Fruit fly (Drosophila melanogaster) whole organism, prepupa: Measurements from ENCODE around the gene CG10428.

Experiments
- Blimp-1 ChIP-seq: fragments of 200-800 bp; sonication (Bioruptor generic); optimal IDR thresholded peaks from 3 replicates; lab custom pipeline; 2017; ENCODE audit warnings: missing biosample characterization, missing genetic modification characterization, mild to moderate bottlenecking, moderate library complexity, missing genetic modification reagents
- CG10631 ChIP-seq: fragments of 200-800 bp; sonication (Bioruptor generic); optimal IDR thresholded peaks from 2 replicates; lab custom pipeline; 2016; ENCODE audit warnings: missing biosample characterization, missing genetic modification characterization
- CG10669 ChIP-seq: fragments of 200-800 bp; sonication (Bioruptor generic); optimal IDR thresholded peaks from 3 replicates; lab custom pipeline; 2018; ENCODE audit warnings: missing biosample characterization, mild to moderate bottlenecking, missing genetic modification characterization, moderate library complexity
- CG11294 ChIP-seq: fragments of 200-800 bp; sonication (Bioruptor generic); IDR thresholded peaks from 2 replicates; pipeline ENCODE4 v1.3.6; 2022; ENCODE audit warnings: missing biosample characterization, missing genetic modification characterization
- CG11762 ChIP-seq: fragments of 200-800 bp; sonication (Bioruptor generic); optimal IDR thresholded peaks from 3 replicates; lab custom pipeline; 2016; ENCODE audit warnings: missing biosample characterization, missing genetic modification characterization; ENCODE audit not compliant: insufficient read depth
- CG11902 ChIP-seq: fragments of 200-800 bp; sonication (Bioruptor generic); optimal IDR thresholded peaks from 3 replicates; lab custom pipeline; 2016; ENCODE audit warnings: missing biosample characterization, missing genetic modification characterization
- CG15336 ChIP-seq: fragments of 200-800 bp; sonication (Bioruptor generic); IDR thresholded peaks from 2 replicates; pipeline ENCODE4 v1.3.6; 2022; ENCODE audit warnings: missing biosample characterization, missing genetic modification characterization
- CG31627 ChIP-seq: fragments of 200-800 bp; sonication (Bioruptor generic); optimal IDR thresholded peaks from 3 replicates; lab custom pipeline; 2016; ENCODE audit warnings: missing biosample characterization, missing genetic modification characterization
- CG32006 ChIP-seq: fragments of 200-800 bp; sonication (Bioruptor generic); optimal IDR thresholded peaks from 3 replicates; lab custom pipeline; 2017; ENCODE audit warnings: missing biosample characterization, mild to moderate bottlenecking, missing genetic modification characterization
- CG34406 ChIP-seq: fragments of 200-800 bp; sonication (Bioruptor generic); optimal IDR thresholded peaks from 3 replicates; lab custom pipeline; 2016; ENCODE audit warnings: missing biosample characterization, missing genetic modification characterization
- CG3919 ChIP-seq: fragments of 200-800 bp; sonication (Bioruptor generic); optimal IDR thresholded peaks from 3 replicates; lab custom pipeline; 2016; ENCODE audit warnings: missing biosample characterization, missing genetic modification characterization
- CG6276 ChIP-seq: fragments of 200-800 bp; sonication (Bioruptor generic); optimal IDR thresholded peaks from 2 replicates; lab custom pipeline; 2017; ENCODE audit warnings: missing biosample characterization, mild to moderate bottlenecking, missing genetic modification characterization
- CG6792 ChIP-seq: fragments of 200-800 bp; sonication (Bioruptor generic); optimal IDR thresholded peaks from 3 replicates; lab custom pipeline; 2016; ENCODE audit warnings: missing biosample characterization, missing genetic modification characterization
- CG7368 ChIP-seq: fragments of 200-800 bp; sonication (Bioruptor generic); optimal IDR thresholded peaks from 3 replicates; lab custom pipeline; 2016; ENCODE audit warnings: missing biosample characterization, missing genetic modification characterization
- CG8119 ChIP-seq: fragments of 200-800 bp; sonication (Bioruptor generic); IDR thresholded peaks from 3 replicates; pipeline ENCODE4 v1.3.6; 2022; ENCODE audit warnings: missing biosample characterization, missing genetic modification characterization
- CG8632 ChIP-seq: fragments of 200-800 bp; sonication (Bioruptor generic); optimal IDR thresholded peaks from 3 replicates; lab custom pipeline; 2016; ENCODE audit warnings: missing biosample characterization, missing genetic modification characterization
- Eip78C ChIP-seq: fragments of 200-800 bp; sonication (Bioruptor generic); peaks from one replicate; lab custom pipeline; 2016; ENCODE audit warnings: missing biosample characterization, missing genetic modification characterization
- Eip93F ChIP-seq: fragments of 200-800 bp; sonication (Bioruptor generic); optimal IDR thresholded peaks from 2 replicates; lab custom pipeline; 2016; ENCODE audit warnings: missing biosample characterization, mild to moderate bottlenecking, missing genetic modification characterization
- Hr4 ChIP-seq: fragments of 200-800 bp; sonication (Bioruptor generic); optimal IDR thresholded peaks from 3 replicates; lab custom pipeline; 2016; ENCODE audit warnings: missing biosample characterization, missing genetic modification characterization
- Sox102F ChIP-seq: fragments of 200-800 bp; sonication (Bioruptor generic); optimal IDR thresholded peaks from 2 replicates; lab custom pipeline; 2016; ENCODE audit warnings: missing biosample characterization, mild to moderate bottlenecking, missing genetic modification characterization
- achi ChIP-seq: fragments of 200-800 bp; sonication (Bioruptor generic); optimal IDR thresholded peaks from 3 replicates; lab custom pipeline; 2016; ENCODE audit warnings: missing biosample characterization, missing genetic modification characterization
- acj6 ChIP-seq: fragments of 200-800 bp; sonication (Bioruptor generic); optimal IDR thresholded peaks from 3 replicates; lab custom pipeline; 2016; ENCODE audit warnings: missing biosample characterization, missing genetic modification characterization
- dac ChIP-seq: fragments of 200-800 bp; sonication (Bioruptor generic); optimal IDR thresholded peaks from 2 replicates; lab custom pipeline; 2017; ENCODE audit warnings: missing biosample characterization, mild to moderate bottlenecking, missing genetic modification characterization
- dsx ChIP-seq: fragments of 200-800 bp; optimal IDR thresholded peaks from 3 replicates; lab custom pipeline; 2019; ENCODE audit warnings: missing biosample characterization, mild to moderate bottlenecking, missing genetic modification characterization, moderate library complexity; ENCODE audit not compliant: poor library complexity, severe bottlenecking
- eg ChIP-seq: fragments of 200-800 bp; sonication (Bioruptor generic); IDR thresholded peaks from 3 replicates; pipeline ENCODE4 v1.3.6; 2022; ENCODE audit warnings: missing biosample characterization, missing genetic modification characterization
- esn ChIP-seq: fragments of 200-800 bp; sonication (Bioruptor generic); optimal IDR thresholded peaks from 2 replicates; lab custom pipeline; 2016; ENCODE audit warnings: missing biosample characterization, mild to moderate bottlenecking, missing genetic modification characterization, moderate library complexity
- fd59A ChIP-seq: fragments of 200-800 bp; sonication (Bioruptor generic); optimal IDR thresholded peaks from 2 replicates; lab custom pipeline; 2017; ENCODE audit warnings: missing biosample characterization, mild to moderate bottlenecking, missing genetic modification characterization, missing genetic modification reagents
- fkh ChIP-seq: fragments of 200-800 bp; sonication (Bioruptor generic); optimal IDR thresholded peaks from 3 replicates; lab custom pipeline; 2017; ENCODE audit warnings: missing biosample characterization, mild to moderate bottlenecking, missing genetic modification characterization, moderate library complexity
- lz ChIP-seq: fragments of 200-800 bp; sonication (Bioruptor generic); optimal IDR thresholded peaks from 3 replicates; lab custom pipeline; 2016; ENCODE audit warnings: missing biosample characterization, missing genetic modification characterization
- pdm3 ChIP-seq: fragments of 200-800 bp; sonication (Bioruptor generic); optimal IDR thresholded peaks from 3 replicates; lab custom pipeline; 2016; ENCODE audit warnings: missing biosample characterization, missing genetic modification characterization
- spab ChIP-seq: fragments of 200-800 bp; sonication (Bioruptor generic); optimal IDR thresholded peaks from 2 replicates; lab custom pipeline; 2017; ENCODE audit warnings: missing biosample characterization, mild to moderate bottlenecking, missing genetic modification characterization, missing genetic modification reagents
- ss ChIP-seq, 2 experiments: fragments of 200-800 bp; sonication (Bioruptor generic); optimal IDR thresholded peaks; 2 replicates in 1 of 2; 3 replicates in 1 of 2; lab custom pipeline; 2017 to 2018; ENCODE audit warnings: mild to moderate bottlenecking in 2 of 2, missing biosample characterization in 2 of 2, missing genetic modification characterization in 2 of 2, moderate library complexity in 1 of 2
- svp ChIP-seq: fragments of 200-800 bp; sonication (Bioruptor generic); peaks from one replicate; lab custom pipeline; 2016; ENCODE audit warnings: missing biosample characterization, missing genetic modification characterization
- topi ChIP-seq: fragments of 200-800 bp; sonication (Bioruptor generic); optimal IDR thresholded peaks from 3 replicates; lab custom pipeline; 2016; ENCODE audit warnings: missing biosample characterization, missing genetic modification characterization

Gene CG10428

dm6 chr2L:18974063-18974779, 25.5 kb downstream of the CG10428 start, which contains the start of the genes L2HGDH and CG10431 (continued):
- TF ChIP-seq CG11902 (GFP tag; lab: Kevin White, UChicago), result no peak
- no peak for TF ChIP-seq pdm3 (GFP tag; lab: Kevin White, UChicago)
- no peak for TF ChIP-seq CG8632 (GFP tag; lab: Kevin White, UChicago)
- peak; percentile 74 for TF ChIP-seq eg (GFP tag; lab: Robert Waterston, UW)
- TF ChIP-seq CG32006 (GFP tag; lab: Kevin White, UChicago), result no peak
- TF ChIP-seq lz (GFP tag; lab: Kevin White, UChicago), result peak; percentile 70
- TF ChIP-seq Blimp-1, result no peak
- no peak for TF ChIP-seq CG8119 (GFP tag; lab: Robert Waterston, UW)
- TF ChIP-seq CG11294 (GFP tag; lab: Robert Waterston, UW), result no peak
- TF ChIP-seq Eip78C, result peak; percentile 92
- peak; percentile 46 for TF ChIP-seq CG10669 (GFP tag; lab: Kevin White, UChicago)
- peak; percentile 77 for TF ChIP-seq esn (GFP tag; lab: Kevin White, UChicago)
- TF ChIP-seq fd59A (GFP tag; lab: Kevin White, UChicago), result peak; percentile 43
- TF ChIP-seq CG10631 (GFP tag; lab: Kevin White, UChicago), result peak; percentile 83
- peak; percentile 30 for TF ChIP-seq Eip93F (GFP tag; lab: Kevin White, UChicago)
- TF ChIP-seq CG34406, result no peak

dm6 chr2L:18976749-18977148, 28.1 kb downstream of the CG10428 start:
- TF ChIP-seq svp, result peak; percentile 42
- TF ChIP-seq achi (GFP tag; lab: Kevin White, UChicago), result no peak
- TF ChIP-seq, all 60 proteins: peak for 1

dm6 chr2L:18978923-18979322, 30.2 kb downstream of the CG10428 start:
- no peak for TF ChIP-seq spab (GFP tag; lab: Kevin White, UChicago)
- no peak for TF ChIP-seq achi (GFP tag; lab: Kevin White, UChicago)
- peak; percentile 11 for TF ChIP-seq CG32006 (GFP tag; lab: Kevin White, UChicago)
- TF ChIP-seq CG15336, result peak; percentile 30; the same call in 1 of the 2 replicates
- TF ChIP-seq CG7368 (GFP tag; lab: Kevin White, UChicago), result no peak
- TF ChIP-seq CG10631 (GFP tag; lab: Kevin White, UChicago), result peak; percentile 1
- TF ChIP-seq Eip78C, result peak; percentile 71
- peak; percentile 36; the same call in 1 of the 3 replicates for TF ChIP-seq CG8119 (GFP tag; lab: Robert Waterston, UW)
- TF ChIP-seq Hr4 (GFP tag; lab: Kevin White, UChicago), result peak; percentile 23
- TF ChIP-seq svp, result peak; percentile 56

dm6 chr2L:18979407-18979806, 30.7 kb downstream of the CG10428 start:
- TF ChIP-seq ss (GFP tag; optimal IDR thresholded peaks at IDR 0.05; lab: Kevin White, UChicago) (peak in 1 of 2 experiments; percentile 81), CG6792 (GFP tag; lab: Kevin White, UChicago) (no peak)

- TF ChIP-seq CG15336 (peak; percentile 61), dsx (GFP tag; lab: Kevin White, UChicago) (no peak), Eip78C (peak; percentile 45), CG11294 (GFP tag; lab: Robert Waterston, UW) (peak; percentile 34; the same call in 1 of the 2 replicates), Sox102F (GFP tag; lab: Kevin White, UChicago) (no peak), CG31627 (no peak), CG6276 (peak; percentile 37), Hr4 (GFP tag; lab: Kevin White, UChicago) (peak; percentile 24), achi (GFP tag; lab: Kevin White, UChicago) (no peak), CG11762 (GFP tag; lab: Kevin White, UChicago) (no peak), CG32006 (GFP tag; lab: Kevin White, UChicago) (peak; percentile 42), acj6 (GFP tag; lab: Kevin White, UChicago) (no peak), CG6792 (GFP tag; lab: Kevin White, UChicago) (no peak), topi (GFP tag; lab: Kevin White, UChicago) (no peak), fkh (no peak), eg (GFP tag; lab: Robert Waterston, UW) (peak; percentile 72), dac (GFP tag; lab: Kevin White, UChicago) (no peak), pdm3 (GFP tag; lab: Kevin White, UChicago) (peak; percentile 11), CG8119 (GFP tag; lab: Robert Waterston, UW) (peak; percentile 42; the same call in 2 of the 3 replicates), CG3919 (GFP tag; lab: Kevin White, UChicago) (no peak)
These were observed 32.3 kb downstream of the CG10428 start for dm6 chr2L:18980982-18981381.
